Fruit fly (Drosophila melanogaster) whole organism, embryonic: ENCODE measurements around the gene Aprt.

Experiments
- Adf1 ChIP-seq: fragments of 200-800 bp; sonication (Bioruptor generic); IDR thresholded peaks from 2 replicates; pipeline ENCODE4 v1.3.6; 2022; ENCODE audit warnings: missing biosample characterization, missing genetic modification characterization
- Atf-2 ChIP-seq: fragments of 200-800 bp; sonication (Bioruptor generic); optimal IDR thresholded peaks from 2 replicates; lab custom pipeline; 2016; ENCODE audit warnings: missing biosample characterization, missing genetic modification characterization
- CG10543 ChIP-seq: fragments of 200-800 bp; sonication (Bioruptor generic); optimal IDR thresholded peaks from 3 replicates; lab custom pipeline; 2017; ENCODE audit warnings: missing biosample characterization, mild to moderate bottlenecking, missing genetic modification characterization, moderate library complexity
- CG11456 ChIP-seq: fragments of 200-800 bp; sonication (Bioruptor generic); IDR thresholded peaks from 3 replicates; pipeline ENCODE4 v1.3.6; 2022; ENCODE audit warnings: missing biosample characterization, missing genetic modification characterization
- CG11695 ChIP-seq: fragments of 200-800 bp; sonication (Bioruptor generic); IDR thresholded peaks from 3 replicates; pipeline ENCODE4 v1.3.6; 2022; ENCODE audit warnings: missing biosample characterization, missing genetic modification characterization
- CG12219 ChIP-seq: fragments of 200-800 bp; sonication (Bioruptor generic); optimal IDR thresholded peaks from 3 replicates; lab custom pipeline; 2018; ENCODE audit warnings: missing biosample characterization, mild to moderate bottlenecking, missing genetic modification characterization
- CG12236 ChIP-seq: fragments of 200-800 bp; sonication (Bioruptor generic); optimal IDR thresholded peaks from 2 replicates; lab custom pipeline; 2016; ENCODE audit warnings: missing biosample characterization, missing genetic modification characterization
- CG13624 ChIP-seq: fragments of 200-800 bp; sonication (Bioruptor generic); optimal IDR thresholded peaks from 2 replicates; lab custom pipeline; 2016; ENCODE audit warnings: missing biosample characterization, missing genetic modification characterization
- CG18476 ChIP-seq: fragments of 200-800 bp; sonication (Bioruptor generic); optimal IDR thresholded peaks from 2 replicates; lab custom pipeline; 2016; ENCODE audit warnings: missing biosample characterization, mild to moderate bottlenecking, missing genetic modification characterization
- CG18599 ChIP-seq: fragments of 200-800 bp; sonication (Bioruptor generic); optimal IDR thresholded peaks from 3 replicates; lab custom pipeline; 2017; ENCODE audit warnings: missing biosample characterization, missing genetic modification characterization, mild to moderate bottlenecking, moderate library complexity, missing genetic modification reagents
- CG18764 ChIP-seq: fragments of 200-800 bp; sonication (Bioruptor generic); optimal IDR thresholded peaks from 3 replicates; lab custom pipeline; 2016; ENCODE audit warnings: missing biosample characterization, missing genetic modification characterization
- CG2116 ChIP-seq: fragments of 200-800 bp; sonication (Bioruptor generic); optimal IDR thresholded peaks from 3 replicates; lab custom pipeline; 2018; ENCODE audit warnings: missing biosample characterization, mild to moderate bottlenecking, missing genetic modification characterization
- CG2199 ChIP-seq: fragments of 200-800 bp; sonication (Bioruptor generic); IDR thresholded peaks from 3 replicates; pipeline ENCODE4 v1.3.6; 2022; ENCODE audit warnings: missing biosample characterization, missing genetic modification characterization
- CG2678 ChIP-seq: fragments of 200-800 bp; sonication (Bioruptor generic); optimal IDR thresholded peaks from 3 replicates; lab custom pipeline; 2019; ENCODE audit warnings: missing biosample characterization, mild to moderate bottlenecking, missing genetic modification characterization, moderate library complexity
- CG2712 ChIP-seq: fragments of 200-800 bp; optimal IDR thresholded peaks from 3 replicates; lab custom pipeline; 2019; ENCODE audit warnings: missing biosample characterization, mild to moderate bottlenecking, missing genetic modification characterization, moderate library complexity
- CG3065 ChIP-seq: fragments of 200-800 bp; sonication (Bioruptor generic); optimal IDR thresholded peaks from 2 replicates; lab custom pipeline; 2016; ENCODE audit warnings: missing biosample characterization, missing genetic modification characterization
- CG3407 ChIP-seq: fragments of 200-800 bp; sonication (Bioruptor generic); optimal IDR thresholded peaks from 2 replicates; lab custom pipeline; 2018; ENCODE audit warnings: missing biosample characterization, mild to moderate bottlenecking, missing genetic modification characterization
- CG7372 ChIP-seq: fragments of 200-800 bp; sonication (Bioruptor generic); IDR thresholded peaks from 2 replicates; pipeline ENCODE4 v1.3.6; 2022; ENCODE audit warnings: missing biosample characterization, missing genetic modification characterization
- Dref ChIP-seq: fragments of 200-800 bp; sonication (Bioruptor generic); IDR thresholded peaks from 2 replicates; pipeline ENCODE4 v1.3.6; 2022; ENCODE audit warnings: missing biosample characterization, missing genetic modification characterization
- Jarid2 ChIP-seq: fragments of 200-800 bp; sonication (Bioruptor generic); optimal IDR thresholded peaks from 3 replicates; lab custom pipeline; 2017; ENCODE audit warnings: mild to moderate bottlenecking, missing biosample characterization, missing genetic modification reagents, missing genetic modification characterization
- Med ChIP-seq: fragments of 200-800 bp; sonication (Bioruptor generic); peaks from one replicate; lab custom pipeline; 2016; ENCODE audit warnings: missing biosample characterization, missing genetic modification characterization, mild to moderate bottlenecking, inconsistent platforms, moderate library complexity
- Meics ChIP-seq: fragments of 200-800 bp; sonication (Bioruptor generic); optimal IDR thresholded peaks from 2 replicates; lab custom pipeline; 2017; ENCODE audit warnings: missing biosample characterization, mild to moderate bottlenecking, missing genetic modification characterization
- NC2β ChIP-seq: fragments of 200-800 bp; sonication (Bioruptor generic); optimal IDR thresholded peaks from 2 replicates; lab custom pipeline; 2016; ENCODE audit warnings: missing biosample characterization, missing genetic modification characterization
- Opbp ChIP-seq: fragments of 200-800 bp; sonication (Bioruptor generic); IDR thresholded peaks from 3 replicates; pipeline ENCODE4 v1.3.6; 2022; ENCODE audit warnings: missing biosample characterization, missing genetic modification characterization; ENCODE audit not compliant: partially characterized antibody
- Rfx ChIP-seq: fragments of 200-800 bp; sonication (Bioruptor generic); IDR thresholded peaks from 2 replicates; pipeline ENCODE4 v1.3.6; 2022; ENCODE audit warnings: missing biosample characterization, missing genetic modification characterization
- Sox102F ChIP-seq: fragments of 200-800 bp; sonication (Bioruptor generic); optimal IDR thresholded peaks from 2 replicates; lab custom pipeline; 2018; ENCODE audit warnings: missing biosample characterization, mild to moderate bottlenecking, missing genetic modification characterization, moderate library complexity
- Spps ChIP-seq: fragments of 200-800 bp; sonication (Bioruptor generic); optimal IDR thresholded peaks from 2 replicates; lab custom pipeline; 2018; ENCODE audit warnings: missing biosample characterization, mild to moderate bottlenecking, missing genetic modification characterization
- Sry-β ChIP-seq: fragments of 200-800 bp; sonication (Bioruptor generic); optimal IDR thresholded peaks from 2 replicates; lab custom pipeline; 2018; ENCODE audit warnings: missing biosample characterization, mild to moderate bottlenecking, missing genetic modification characterization, moderate library complexity
- Usf ChIP-seq: fragments of 200-800 bp; sonication (Bioruptor generic); optimal IDR thresholded peaks from 2 replicates; lab custom pipeline; 2017; ENCODE audit warnings: missing genotype, missing biosample characterization, missing genetic modification characterization
- YL-1 ChIP-seq: fragments of 200-800 bp; sonication (Bioruptor generic); optimal IDR thresholded peaks from 3 replicates; lab custom pipeline; 2017; ENCODE audit warnings: missing biosample characterization, mild to moderate bottlenecking, missing genetic modification characterization
- az2 ChIP-seq: fragments of 200-800 bp; sonication (Bioruptor generic); optimal IDR thresholded peaks from 3 replicates; lab custom pipeline; 2016; ENCODE audit warnings: missing biosample characterization, missing genetic modification characterization
- bigmax ChIP-seq: fragments of 200-800 bp; sonication (Bioruptor generic); optimal IDR thresholded peaks from 2 replicates; lab custom pipeline; 2018; ENCODE audit warnings: missing biosample characterization, mild to moderate bottlenecking, missing genetic modification characterization
- btn ChIP-seq: fragments of 200-800 bp; sonication (Bioruptor generic); optimal IDR thresholded peaks from 2 replicates; lab custom pipeline; 2016; ENCODE audit warnings: missing biosample characterization, missing genetic modification characterization
- chif ChIP-seq, 2 experiments: fragments of 200-800 bp; sonication (Bioruptor generic); optimal IDR thresholded peaks; 3 replicates each; lab custom pipeline; 2016; ENCODE audit warnings: missing biosample characterization in 2 of 2, missing genetic modification characterization in 2 of 2
- dan ChIP-seq: fragments of 200-800 bp; sonication (Bioruptor generic); IDR thresholded peaks from 2 replicates; pipeline ENCODE4 v1.3.6; 2022; ENCODE audit warnings: missing biosample characterization, missing genetic modification characterization
- emc ChIP-seq: fragments of 200-800 bp; sonication (Bioruptor generic); optimal IDR thresholded peaks from 2 replicates; lab custom pipeline; 2016; ENCODE audit warnings: missing biosample characterization, missing genetic modification characterization
- fd102C ChIP-seq: fragments of 200-800 bp; sonication (Bioruptor generic); optimal IDR thresholded peaks from 2 replicates; lab custom pipeline; 2018; ENCODE audit warnings: missing biosample characterization, mild to moderate bottlenecking, missing genetic modification characterization, moderate library complexity
- gt ChIP-seq: fragments of 200-800 bp; sonication (Bioruptor generic); IDR thresholded peaks from 2 replicates; pipeline ENCODE4 v1.3.6; 2022; ENCODE audit warnings: missing biosample characterization, missing genetic modification characterization
- onecut ChIP-seq: fragments of 200-800 bp; sonication (Bioruptor generic); IDR thresholded peaks from 2 replicates; pipeline ENCODE4 v1.3.6; 2022; ENCODE audit warnings: missing biosample characterization, missing genetic modification characterization
- pan ChIP-seq, 4 experiments: fragments of >200 bp in 3 of 4; fragments of 200-800 bp in 1 of 4; sonication (Bioruptor generic) in 1 of 4; optimal IDR thresholded peaks in 3 of 4; IDR thresholded peaks in 1 of 4; 2 replicates each; pipeline versions ENCODE4 v1.3.6 to Lab custom; 2017 to 2022; ENCODE audit warnings: missing biosample characterization in 2 of 4, missing genetic modification characterization in 2 of 4, mixed read lengths in 1 of 4
- pita ChIP-seq: fragments of 200-800 bp; sonication (Bioruptor generic); optimal IDR thresholded peaks from 2 replicates; lab custom pipeline; 2017; ENCODE audit warnings: missing biosample characterization, mild to moderate bottlenecking, missing genetic modification characterization
- rib ChIP-seq: fragments of 200-800 bp; sonication (Bioruptor generic); IDR thresholded peaks from 2 replicates; pipeline ENCODE4 v1.3.6; 2022; ENCODE audit warnings: missing biosample characterization, missing genetic modification characterization
- ro ChIP-seq: fragments of 200-800 bp; sonication (Bioruptor generic); IDR thresholded peaks from 2 replicates; pipeline ENCODE4 v1.3.6; 2022; ENCODE audit warnings: missing biosample characterization, missing genetic modification characterization
- salm ChIP-seq: fragments of 200-800 bp; sonication (Bioruptor generic); optimal IDR thresholded peaks from 2 replicates; lab custom pipeline; 2018; ENCODE audit warnings: missing biosample characterization, mild to moderate bottlenecking, missing genetic modification characterization
- sc ChIP-seq, 3 experiments: fragments of >200 bp in 2 of 3; fragments of 200-800 bp in 1 of 3; sonication (Bioruptor generic) in 1 of 3; optimal IDR thresholded peaks; 2 replicates in 2 of 3; 3 replicates in 1 of 3; lab custom pipeline; 2017; ENCODE audit warnings: mild to moderate bottlenecking in 1 of 3, missing biosample characterization in 1 of 3, missing genetic modification characterization in 1 of 3, missing genetic modification reagents in 1 of 3
- scrt ChIP-seq: fragments of 200-800 bp; sonication (Bioruptor generic); optimal IDR thresholded peaks from 2 replicates; lab custom pipeline; 2018; ENCODE audit warnings: missing biosample characterization, mild to moderate bottlenecking, missing genetic modification characterization, moderate library complexity
- sens ChIP-seq: fragments of 200-800 bp; sonication (Bioruptor generic); peaks from one replicate; lab custom pipeline; 2016; ENCODE audit warnings: missing biosample characterization, missing genetic modification characterization
- seq ChIP-seq: fragments of 200-800 bp; sonication (Bioruptor generic); IDR thresholded peaks from 2 replicates; pipeline ENCODE4 v1.3.6; 2022; ENCODE audit warnings: missing biosample characterization, missing genetic modification characterization
- sug ChIP-seq: fragments of 200-800 bp; optimal IDR thresholded peaks from 2 replicates; lab custom pipeline; 2019; ENCODE audit warnings: missing biosample characterization, mild to moderate bottlenecking, missing genetic modification characterization, moderate library complexity
- wor ChIP-seq: fragments of 200-800 bp; sonication (Bioruptor generic); IDR thresholded peaks from 2 replicates; pipeline ENCODE4 v1.3.6; 2022; ENCODE audit warnings: missing biosample characterization, missing genetic modification characterization

Gene Aprt

dm6 chr3L:1881919-1882318 is 2.9 kb downstream of the Aprt start (continued):
- TF ChIP-seq pita (GFP tag; lab: Kevin White, UChicago): no peak
- TF ChIP-seq CG18764 (GFP tag; lab: Kevin White, UChicago): no peak
- TF ChIP-seq Med (GFP tag; lab: Kevin White, UChicago): peak; percentile 53
- no peak for TF ChIP-seq sug (tag; lab: Kevin White, UChicago)
- no peak for TF ChIP-seq seq (GFP tag; lab: Robert Waterston, UW)
- no peak for TF ChIP-seq sens (GFP tag; lab: Kevin White, UChicago)
- peak; percentile 2 for TF ChIP-seq scrt (GFP tag; lab: Kevin White, UChicago)
- TF ChIP-seq CG12236: no peak
- no peak for TF ChIP-seq Opbp (GFP tag; lab: Robert Waterston, UW)
- TF ChIP-seq CG10543: no peak
- TF ChIP-seq CG18599 (GFP tag; lab: Kevin White, UChicago): peak; percentile 21
- 0 out of 2 replicates have a peak, but pooled peaks have one; percentile 16 for TF ChIP-seq Rfx (GFP tag; lab: Robert Waterston, UW)
- no peak for TF ChIP-seq CG2199 (GFP tag; lab: Robert Waterston, UW)
- TF ChIP-seq pan (optimal IDR thresholded peaks at IDR 0.05; lab: Kevin White, UChicago): no peak
- TF ChIP-seq pan (GFP tag; optimal IDR thresholded peaks at IDR 0.05 in 1 of 2, IDR thresholded peaks at IDR 0.05 in 1 of 2): peak in 1 of 2 experiments; percentile 5
- no peak for TF ChIP-seq Usf (GFP tag; lab: Kevin White, UChicago)
- peak; percentile 12 for TF ChIP-seq CG2678 (tag; lab: Kevin White, UChicago)
- TF ChIP-seq onecut (GFP tag; lab: Robert Waterston, UW): peak; percentile 60
- TF ChIP-seq Spps: no peak
- no peak for TF ChIP-seq emc (GFP tag; lab: Kevin White, UChicago)
- TF ChIP-seq CG3065 (GFP tag; lab: Kevin White, UChicago): no peak

DNA sequence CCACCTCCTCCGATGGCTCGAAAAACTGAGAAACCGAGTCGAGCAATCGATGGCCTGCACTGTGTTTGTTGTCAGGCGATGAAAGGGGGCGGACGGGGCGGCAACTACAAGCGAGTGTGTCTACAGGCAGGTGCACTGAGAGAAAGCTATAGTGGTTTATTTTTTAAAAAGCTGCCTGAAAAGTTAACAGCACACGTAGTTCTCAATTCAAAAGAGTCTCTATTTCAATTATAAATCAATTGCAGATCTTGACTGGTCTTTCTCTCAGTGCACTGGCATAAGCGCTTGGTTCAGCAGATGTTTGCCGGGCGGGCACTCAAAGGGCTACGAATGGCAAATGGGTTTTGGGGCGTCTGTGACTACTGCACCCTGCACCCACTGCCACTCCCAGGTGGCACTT is 4.1 kb downstream of the Aprt start:
- TF ChIP-seq btn (no peak), CG11695 (GFP tag; lab: Robert Waterston, UW) (0 out of 3 replicates have a peak, but pooled peaks have one; percentile 41), dan (GFP tag; lab: Robert Waterston, UW) (no peak), Adf1 (no peak), ro (GFP tag; lab: Robert Waterston, UW) (0 out of 2 replicates have a peak, but pooled peaks have one; percentile 13), Jarid2 (GFP tag; lab: Kevin White, UChicago) (no peak), wor (no peak), Atf-2 (GFP tag; lab: Kevin White, UChicago) (no peak), bigmax (GFP tag; lab: Kevin White, UChicago) (no peak), Dref (GFP tag; lab: Robert Waterston, UW) (no peak), salm (tag; lab: Kevin White, UChicago) (no peak), rib (GFP tag; lab: Robert Waterston, UW) (no peak), Sox102F (GFP tag; lab: Kevin White, UChicago) (peak; percentile 25), sc (optimal IDR thresholded peaks at IDR 0.05; lab: Kevin White, UChicago) (no peak), sc (GFP tag; optimal IDR thresholded peaks at IDR 0.05; lab: Kevin White, UChicago) (no peak), gt (GFP tag; lab: Robert Waterston, UW) (no peak), CG12219 (no peak), seq (GFP tag; lab: Robert Waterston, UW) (no peak), CG18476 (GFP tag; lab: Kevin White, UChicago) (no peak), CG3407 (no peak), Sry-β (GFP tag; lab: Kevin White, UChicago) (no peak), fd102C (GFP tag; lab: Kevin White, UChicago) (no peak), NC2β (no peak), az2 (GFP tag; lab: Kevin White, UChicago) (no peak), CG7372 (GFP tag; lab: Robert Waterston, UW) (no peak), chif (GFP tag; optimal IDR thresholded peaks at IDR 0.05; lab: Kevin White, UChicago) (no peak), CG2116 (GFP tag; lab: Kevin White, UChicago) (no peak), CG13624 (GFP tag; lab: Kevin White, UChicago) (no peak), YL-1 (GFP tag; lab: Kevin White, UChicago) (no peak), Meics (GFP tag; lab: Kevin White, UChicago) (no peak), CG11456 (GFP tag; lab: Robert Waterston, UW) (peak; percentile 67; the same call in 1 of the 3 replicates), CG2712 (tag; lab: Kevin White, UChicago) (no peak)
